Fruit fly (Drosophila melanogaster) whole organism, embryonic: ENCODE results near the gene CG10208.

Experiments used
- ATbp ChIP-seq: fragments of 200-800 bp; sonication (Bioruptor generic); optimal IDR thresholded peaks from 2 replicates; lab custom pipeline; 2017; ENCODE audit warnings: missing biosample characterization, mild to moderate bottlenecking, missing genetic modification characterization, missing genetic modification reagents
- BtbVII ChIP-seq: fragments of 200-800 bp; sonication (Bioruptor generic); optimal IDR thresholded peaks from 3 replicates; lab custom pipeline; 2017; ENCODE audit warnings: missing biosample characterization, mild to moderate bottlenecking, missing genetic modification characterization
- CG1024 ChIP-seq: fragments of 200-800 bp; sonication (Bioruptor generic); IDR thresholded peaks from 2 replicates; pipeline ENCODE4 v1.3.6; 2022; ENCODE audit warnings: missing biosample characterization, missing genetic modification characterization
- CG10274 ChIP-seq: fragments of 200-800 bp; sonication (Bioruptor generic); optimal IDR thresholded peaks from 3 replicates; lab custom pipeline; 2017; ENCODE audit warnings: missing biosample characterization, mild to moderate bottlenecking, missing genetic modification characterization
- CG11695 ChIP-seq: fragments of 200-800 bp; sonication (Bioruptor generic); IDR thresholded peaks from 3 replicates; pipeline ENCODE4 v1.3.6; 2022; ENCODE audit warnings: missing biosample characterization, missing genetic modification characterization
- CG13424 ChIP-seq: fragments of 200-800 bp; sonication (Bioruptor generic); optimal IDR thresholded peaks from 2 replicates; lab custom pipeline; 2019; ENCODE audit warnings: missing biosample characterization, mild to moderate bottlenecking, missing genetic modification characterization, moderate library complexity
- CG13894 ChIP-seq: fragments of 200-800 bp; sonication (Bioruptor generic); optimal IDR thresholded peaks from 3 replicates; lab custom pipeline; 2018; ENCODE audit warnings: missing biosample characterization, mild to moderate bottlenecking, missing genetic modification characterization, moderate library complexity
- CG15514 ChIP-seq: fragments of 200-800 bp; sonication (Bioruptor generic); optimal IDR thresholded peaks from 3 replicates; lab custom pipeline; 2017; ENCODE audit warnings: missing biosample characterization, missing genetic modification characterization, mild to moderate bottlenecking, moderate library complexity, missing genetic modification reagents
- CG15696 ChIP-seq: fragments of 200-800 bp; sonication (Bioruptor generic); optimal IDR thresholded peaks from 2 replicates; lab custom pipeline; 2019; ENCODE audit warnings: missing biosample characterization, mild to moderate bottlenecking, missing genetic modification characterization, moderate library complexity
- CG17568 ChIP-seq: fragments of 200-800 bp; sonication (Bioruptor generic); optimal IDR thresholded peaks from 2 replicates; lab custom pipeline; 2018; ENCODE audit warnings: missing biosample characterization, mild to moderate bottlenecking, missing genetic modification characterization, moderate library complexity
- CG2116 ChIP-seq: fragments of 200-800 bp; sonication (Bioruptor generic); optimal IDR thresholded peaks from 3 replicates; lab custom pipeline; 2018; ENCODE audit warnings: missing biosample characterization, mild to moderate bottlenecking, missing genetic modification characterization
- CG31365 ChIP-seq: fragments of 200-800 bp; sonication (Bioruptor generic); optimal IDR thresholded peaks from 2 replicates; lab custom pipeline; 2018; ENCODE audit warnings: missing biosample characterization, mild to moderate bottlenecking, missing genetic modification characterization
- CG3407 ChIP-seq: fragments of 200-800 bp; sonication (Bioruptor generic); optimal IDR thresholded peaks from 2 replicates; lab custom pipeline; 2018; ENCODE audit warnings: missing biosample characterization, mild to moderate bottlenecking, missing genetic modification characterization
- CG6683 ChIP-seq: fragments of 200-800 bp; sonication (Bioruptor generic); optimal IDR thresholded peaks from 2 replicates; lab custom pipeline; 2017; ENCODE audit warnings: missing biosample characterization, mild to moderate bottlenecking, missing genetic modification characterization, missing genetic modification reagents
- CG6813 ChIP-seq: fragments of 200-800 bp; sonication (Bioruptor generic); optimal IDR thresholded peaks from 2 replicates; lab custom pipeline; 2017; ENCODE audit warnings: missing biosample characterization, missing genetic modification characterization, mild to moderate bottlenecking, moderate library complexity, missing genetic modification reagents
- CG6854 ChIP-seq: fragments of 200-800 bp; sonication (Bioruptor generic); optimal IDR thresholded peaks from 3 replicates; lab custom pipeline; 2017; ENCODE audit warnings: missing biosample characterization, mild to moderate bottlenecking, missing genetic modification characterization
- CG8290 ChIP-seq, 3 experiments: fragments of 200-800 bp; sonication (Bioruptor generic); optimal IDR thresholded peaks; 2 replicates each; lab custom pipeline; 2016 to 2019; ENCODE audit warnings: missing biosample characterization in 3 of 3, missing genetic modification characterization in 3 of 3, mild to moderate bottlenecking in 2 of 3, moderate library complexity in 1 of 3
- CoRest ChIP-seq: fragments of 200-800 bp; sonication (Bioruptor generic); optimal IDR thresholded peaks from 3 replicates; lab custom pipeline; 2018; ENCODE audit warnings: missing biosample characterization, mild to moderate bottlenecking, missing genetic modification characterization, moderate library complexity
- CrebB ChIP-seq: fragments of 200-800 bp; sonication (Bioruptor generic); optimal IDR thresholded peaks from 3 replicates; lab custom pipeline; 2018; ENCODE audit warnings: missing biosample characterization, mild to moderate bottlenecking, missing genetic modification characterization
- D19B ChIP-seq: fragments of 200-800 bp; sonication (Bioruptor generic); optimal IDR thresholded peaks from 2 replicates; lab custom pipeline; 2017; ENCODE audit warnings: missing biosample characterization, mild to moderate bottlenecking, missing genetic modification characterization
- Dbx ChIP-seq: fragments of 200-800 bp; sonication (Bioruptor generic); IDR thresholded peaks from 3 replicates; pipeline ENCODE4 v1.3.6; 2022; ENCODE audit warnings: missing biosample characterization, missing genetic modification characterization
- ERR ChIP-seq: fragments of 200-800 bp; sonication (Bioruptor generic); optimal IDR thresholded peaks from 2 replicates; lab custom pipeline; 2016; ENCODE audit warnings: missing biosample characterization, missing genetic modification characterization
- Fer1 ChIP-seq: fragments of 200-800 bp; sonication (Bioruptor generic); optimal IDR thresholded peaks from 2 replicates; lab custom pipeline; 2017; ENCODE audit warnings: missing biosample characterization, mild to moderate bottlenecking, missing genetic modification characterization
- HLHmδ ChIP-seq: fragments of 200-800 bp; sonication (Bioruptor generic); optimal IDR thresholded peaks from 2 replicates; lab custom pipeline; 2018; ENCODE audit warnings: missing biosample characterization, mild to moderate bottlenecking, missing genetic modification characterization, moderate library complexity
- HmgZ ChIP-seq: fragments of 200-800 bp; sonication (Bioruptor generic); optimal IDR thresholded peaks from 2 replicates; lab custom pipeline; 2018; ENCODE audit warnings: missing biosample characterization, mild to moderate bottlenecking, missing genetic modification characterization
- Hmr ChIP-seq: fragments of 200-800 bp; sonication (Bioruptor generic); optimal IDR thresholded peaks from 3 replicates; lab custom pipeline; 2017; ENCODE audit warnings: mild to moderate bottlenecking, missing biosample characterization, missing genetic modification reagents, missing genetic modification characterization
- NfI ChIP-seq: fragments of 200-800 bp; sonication (Bioruptor generic); optimal IDR thresholded peaks from 3 replicates; lab custom pipeline; 2018; ENCODE audit warnings: missing biosample characterization, mild to moderate bottlenecking, missing genetic modification characterization, moderate library complexity
- Rfx ChIP-seq: fragments of 200-800 bp; sonication (Bioruptor generic); IDR thresholded peaks from 2 replicates; pipeline ENCODE4 v1.3.6; 2022; ENCODE audit warnings: missing biosample characterization, missing genetic modification characterization
- Side ChIP-seq: fragments of 200-800 bp; sonication (Bioruptor generic); optimal IDR thresholded peaks from 2 replicates; lab custom pipeline; 2016; ENCODE audit warnings: missing biosample characterization, missing genetic modification characterization
- bcd ChIP-seq: fragments of 200-800 bp; sonication (Bioruptor generic); optimal IDR thresholded peaks from 2 replicates; lab custom pipeline; 2017; ENCODE audit warnings: missing biosample characterization, mild to moderate bottlenecking, missing genetic modification characterization
- bsh ChIP-seq, 2 experiments: fragments of 200-800 bp; sonication (Bioruptor generic); optimal IDR thresholded peaks; 2 replicates each; lab custom pipeline; 2017 to 2018; ENCODE audit warnings: mild to moderate bottlenecking in 2 of 2, missing biosample characterization in 2 of 2, missing genetic modification characterization in 2 of 2, moderate library complexity in 1 of 2
- crol ChIP-seq: fragments of 200-800 bp; sonication (Bioruptor generic); IDR thresholded peaks from 2 replicates; pipeline ENCODE4 v1.3.6; 2022; ENCODE audit warnings: missing biosample characterization, missing genetic modification characterization
- dan ChIP-seq: fragments of 200-800 bp; sonication (Bioruptor generic); IDR thresholded peaks from 2 replicates; pipeline ENCODE4 v1.3.6; 2022; ENCODE audit warnings: missing biosample characterization, missing genetic modification characterization
- exex ChIP-seq: fragments of 200-800 bp; sonication (Bioruptor generic); optimal IDR thresholded peaks from 4 replicates; lab custom pipeline; 2018; ENCODE audit warnings: missing biosample characterization, mild to moderate bottlenecking, missing genetic modification characterization, moderate library complexity
- fd3F ChIP-seq: fragments of 200-800 bp; sonication (Bioruptor generic); optimal IDR thresholded peaks from 2 replicates; lab custom pipeline; 2018; ENCODE audit warnings: missing biosample characterization, mild to moderate bottlenecking, missing genetic modification characterization, moderate library complexity
- gce ChIP-seq: fragments of 200-800 bp; sonication (Bioruptor generic); IDR thresholded peaks from 3 replicates; pipeline ENCODE4 v1.3.6; 2022; ENCODE audit warnings: missing biosample characterization, missing genetic modification characterization
- gcm2 ChIP-seq: fragments of 200-800 bp; sonication (Bioruptor generic); optimal IDR thresholded peaks from 2 replicates; lab custom pipeline; 2016; ENCODE audit warnings: missing biosample characterization, missing genetic modification characterization
- gem ChIP-seq: fragments of 200-800 bp; sonication (Bioruptor generic); optimal IDR thresholded peaks from 2 replicates; lab custom pipeline; 2019; ENCODE audit warnings: missing biosample characterization, mild to moderate bottlenecking, missing genetic modification characterization, moderate library complexity
- grn ChIP-seq: fragments of 200-800 bp; sonication (Bioruptor generic); optimal IDR thresholded peaks from 3 replicates; lab custom pipeline; 2017; ENCODE audit warnings: missing biosample characterization, missing genetic modification characterization
- hkb ChIP-seq, 2 experiments: fragments of 200-800 bp in 1 of 2; fragments of >200 bp in 1 of 2; sonication (Bioruptor generic) in 1 of 2; IDR thresholded peaks in 1 of 2; optimal IDR thresholded peaks in 1 of 2; 2 replicates each; pipeline versions ENCODE4 v1.3.6 to Lab custom; 2017 to 2022; ENCODE audit warnings: missing biosample characterization in 1 of 2, missing genetic modification characterization in 1 of 2
- mam ChIP-seq: fragments of 200-800 bp; sonication (Bioruptor generic); optimal IDR thresholded peaks from 3 replicates; lab custom pipeline; 2016; ENCODE audit warnings: missing biosample characterization, missing genetic modification characterization
- onecut ChIP-seq: fragments of 200-800 bp; sonication (Bioruptor generic); IDR thresholded peaks from 2 replicates; pipeline ENCODE4 v1.3.6; 2022; ENCODE audit warnings: missing biosample characterization, missing genetic modification characterization
- ranshi ChIP-seq: fragments of 200-800 bp; sonication (Bioruptor generic); IDR thresholded peaks from 2 replicates; pipeline ENCODE4 v1.3.6; 2022; ENCODE audit warnings: missing biosample characterization, missing genetic modification characterization
- scrt ChIP-seq: fragments of 200-800 bp; sonication (Bioruptor generic); optimal IDR thresholded peaks from 2 replicates; lab custom pipeline; 2018; ENCODE audit warnings: missing biosample characterization, mild to moderate bottlenecking, missing genetic modification characterization, moderate library complexity
- tap ChIP-seq: fragments of 200-800 bp; optimal IDR thresholded peaks from 3 replicates; lab custom pipeline; 2019; ENCODE audit warnings: missing biosample characterization, mild to moderate bottlenecking, missing genetic modification characterization, moderate library complexity
- ttk ChIP-seq: fragments of 200-800 bp; sonication (Bioruptor generic); IDR thresholded peaks from 2 replicates; pipeline ENCODE4 v2.1.2; 2022; ENCODE audit warnings: missing biosample characterization, missing genetic modification characterization
- twi ChIP-seq: fragments of 200-800 bp; optimal IDR thresholded peaks from 2 replicates; lab custom pipeline; 2019; ENCODE audit warnings: missing biosample characterization, mild to moderate bottlenecking, missing genetic modification characterization, moderate library complexity
- wdn ChIP-seq: fragments of 200-800 bp; sonication (Bioruptor generic); IDR thresholded peaks from 2 replicates; pipeline ENCODE4 v1.3.6; 2022; ENCODE audit warnings: missing biosample characterization, missing genetic modification characterization

CG10208 gene

dm6 chr3R:23729066-23729465 lies 44.9 kb downstream of the CG10208 start (continued):
- TF ChIP-seq CG13894 (tag; lab: Kevin White, UChicago) (peak; percentile 73), gem (tag; lab: Kevin White, UChicago) (peak; percentile 9), CG2116 (GFP tag; lab: Kevin White, UChicago) (peak; percentile 2), crol (GFP tag; lab: Robert Waterston, UW) (no peak), Dbx (GFP tag; lab: Robert Waterston, UW) (0 out of 3 replicates have a peak, but pooled peaks have one; percentile 17), CG8290 (GFP tag; optimal IDR thresholded peaks at IDR 0.05; lab: Kevin White, UChicago) (no peak), CG8290 (tag; optimal IDR thresholded peaks at IDR 0.05; lab: Kevin White, UChicago) (peak in 1 of 2 experiments; percentile 78), bcd (GFP tag; lab: Kevin White, UChicago) (peak; percentile 12), D19B (GFP tag; lab: Kevin White, UChicago) (peak; percentile 21), ERR (peak; percentile 7), ATbp (peak; percentile 54), CoRest (no peak), Fer1 (peak; percentile 82), gce (GFP tag; lab: Robert Waterston, UW) (peak; percentile 28; the same call in 1 of the 3 replicates), ttk (GFP tag; lab: Robert Waterston, UW) (no peak), CG3407 (GFP tag; lab: Kevin White, UChicago) (peak; percentile 92), bsh (GFP tag; optimal IDR thresholded peaks at IDR 0.05; lab: Kevin White, UChicago) (peak in 1 of 2 experiments; percentile 24), BtbVII (GFP tag; lab: Kevin White, UChicago) (peak; percentile 77), CrebB (tag; lab: Kevin White, UChicago) (peak; percentile 66), CG15696 (tag; lab: Kevin White, UChicago) (peak; percentile 30), CG31365 (peak; percentile 37), Hmr (GFP tag; lab: Kevin White, UChicago) (peak; percentile 83), CG10274 (GFP tag; lab: Kevin White, UChicago) (peak; percentile 4), HmgZ (tag; lab: Kevin White, UChicago) (peak; percentile 57), onecut (GFP tag; lab: Robert Waterston, UW) (peak; percentile 21), tap (no peak), CG17568 (GFP tag; lab: Kevin White, UChicago) (peak; percentile 59), HLHmδ (GFP tag; lab: Kevin White, UChicago) (peak; percentile 56), Rfx (GFP tag; lab: Robert Waterston, UW) (peak; percentile 48; the same call in 1 of the 2 replicates), grn (GFP tag; lab: Kevin White, UChicago) (peak; percentile 43), wdn (GFP tag; lab: Robert Waterston, UW) (0 out of 2 replicates have a peak, but pooled peaks have one; percentile 8), CG13424 (tag; lab: Kevin White, UChicago) (no peak), Side (GFP tag; lab: Kevin White, UChicago) (no peak), CG6854 (GFP tag; lab: Kevin White, UChicago) (peak; percentile 55), NfI (GFP tag; lab: Kevin White, UChicago) (peak; percentile 8), gcm2 (no peak), CG6683 (GFP tag; lab: Kevin White, UChicago) (peak; percentile 39), mam (GFP tag; lab: Kevin White, UChicago) (peak; percentile 7), fd3F (peak; percentile 13), hkb (optimal IDR thresholded peaks at IDR 0.05; lab: Kevin White, UChicago) (no peak), hkb (GFP tag; IDR thresholded peaks at IDR 0.05; lab: Robert Waterston, UW) (peak; percentile 54; the same call in 1 of the 2 replicates), CG15514 (GFP tag; lab: Kevin White, UChicago) (peak; percentile 62), dan (no peak), scrt (GFP tag; lab: Kevin White, UChicago) (peak; percentile 46), CG6813 (GFP tag; lab: Kevin White, UChicago) (peak; percentile 86), ranshi (0 out of 2 replicates have a peak, but pooled peaks have one; percentile 32), CG1024 (GFP tag; lab: Robert Waterston, UW) (no peak), twi (tag; lab: Kevin White, UChicago) (peak; percentile 75), CG11695 (GFP tag; lab: Robert Waterston, UW) (0 out of 3 replicates have a peak, but pooled peaks have one; percentile 8), exex (tag; lab: Kevin White, UChicago) (peak; percentile 56)
